Worm (Caenorhabditis elegans) whole organism, mixed stage, embryonic: Measurements from ENCODE around the gene F57A8.1.

Source experiments
- ceh-83 ChIP-seq: fragments of 200-800 bp; sonication (Bioruptor generic); optimal IDR thresholded peaks from 2 replicates; lab custom pipeline; 2018; ENCODE audit warnings: mild to moderate bottlenecking, missing genetic modification characterization, missing compliant biosample characterization
- elt-3 ChIP-seq: fragments of 150-350 bp; optimal IDR thresholded peaks from 2 replicates; lab custom pipeline; 2014; ENCODE audit warnings: missing biosample characterization, missing genetic modification characterization
- lsy-2 ChIP-seq: fragments of 150-350 bp; optimal IDR thresholded peaks from 2 replicates; lab custom pipeline; 2014; ENCODE audit warnings: missing biosample characterization, missing genetic modification characterization
- nhr-237 ChIP-seq: fragments of 150-350 bp; optimal IDR thresholded peaks from 2 replicates; lab custom pipeline; 2014; ENCODE audit warnings: missing biosample characterization, missing genetic modification characterization
- nhr-76 ChIP-seq: sonication (generic microtip); optimal IDR thresholded peaks from 2 replicates; lab custom pipeline; 2017; ENCODE audit warnings: missing biosample characterization, missing genetic modification characterization
- pha-4 ChIP-seq: fragments of 150-350 bp; optimal IDR thresholded peaks from 2 replicates; lab custom pipeline; 2018; ENCODE audit warnings: missing biosample characterization, missing genetic modification reagents, missing genetic modification characterization
- snpc-4 ChIP-seq: fragments of 150-350 bp; optimal IDR thresholded peaks from 2 replicates; lab custom pipeline; 2014; ENCODE audit warnings: missing biosample characterization, missing genetic modification characterization
- tbx-8 ChIP-seq: fragments of 200-800 bp; sonication (Bioruptor generic); optimal IDR thresholded peaks from 2 replicates; lab custom pipeline; 2018; ENCODE audit warnings: mild to moderate bottlenecking, missing genetic modification characterization, moderate library complexity, missing compliant biosample characterization

DNA sequence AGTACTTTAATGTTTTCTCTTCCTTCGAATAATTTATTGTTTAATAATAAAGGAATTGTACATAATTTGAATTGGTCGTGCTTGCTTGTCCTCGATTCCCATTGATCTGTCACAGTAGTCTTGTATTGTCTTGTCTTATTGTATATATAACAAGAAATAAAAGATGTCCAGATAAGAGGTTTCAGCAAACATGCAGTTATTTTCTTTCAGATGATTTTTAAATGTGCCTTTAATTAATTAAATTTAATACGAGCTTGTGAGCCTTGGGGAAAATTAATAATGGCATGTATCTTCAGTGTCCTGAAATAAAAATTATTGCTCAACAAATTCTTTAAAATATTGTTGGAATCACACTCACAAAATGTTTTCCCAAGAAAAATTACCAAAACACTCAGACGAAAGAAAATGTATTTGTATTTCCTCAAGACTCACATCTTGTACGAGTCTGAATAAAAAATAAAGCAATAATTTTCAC lies 14.0 kb upstream of the F57A8.1 start:
- no peak for TF ChIP-seq nhr-237 (tag; lab: Kevin White, UChicago)
- no peak for TF ChIP-seq pha-4 (tag; lab: Kevin White, UChicago)
- no peak for TF ChIP-seq lsy-2 (tag; lab: Kevin White, UChicago)
- TF ChIP-seq ceh-83 (GFP tag; lab: Kevin White, UChicago): no peak
- TF ChIP-seq elt-3 (tag; lab: Kevin White, UChicago): no peak
- TF ChIP-seq snpc-4 (tag; lab: Kevin White, UChicago): no peak
- TF ChIP-seq nhr-76: no peak
- no peak for TF ChIP-seq tbx-8 (GFP tag; lab: Kevin White, UChicago)
